Worm (Caenorhabditis elegans): ENCODE data around the gene svh-11.

svh-11 gene

DNA sequence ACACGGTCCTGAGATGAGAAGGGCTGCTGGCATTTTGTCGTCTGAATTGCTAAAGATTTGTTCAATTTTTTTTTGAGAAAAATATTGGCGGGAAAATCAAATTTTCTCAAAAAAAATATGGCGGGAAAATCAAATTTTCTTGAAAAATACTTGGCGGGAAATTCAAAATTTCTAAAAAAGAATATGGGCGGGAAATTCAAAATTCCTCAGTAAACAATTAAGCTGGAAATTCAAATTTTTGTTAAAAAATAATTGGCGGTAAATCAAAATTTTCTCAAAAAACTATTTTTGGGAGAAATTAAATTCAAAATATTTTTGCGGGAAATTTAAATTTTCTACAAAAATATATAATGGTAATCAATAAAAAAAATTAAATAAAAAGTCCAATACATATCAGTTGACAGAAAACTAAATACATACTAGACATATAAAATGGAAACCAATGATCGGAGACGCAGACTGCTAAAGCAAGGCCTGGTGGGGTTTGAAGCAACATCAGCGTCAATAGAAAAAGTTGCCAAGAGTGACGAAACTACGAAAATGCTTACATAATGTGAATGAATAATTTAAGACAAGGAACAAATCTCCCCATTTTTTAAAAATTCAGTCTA, 7.6 kb downstream of the svh-11 start, which contains the start of gene nhr-184:
TSS of gene nhr-184 (minus strand) at position 51 of the 611 bp plus-strand sequence.
- TF ChIP-seq nhr-11 (tag; optimal IDR thresholded peaks at IDR 0.05) (no peak), nhr-6 (tag; optimal IDR thresholded peaks at IDR 0.05) (peak; percentile 4), daf-16 (GFP tag; optimal IDR thresholded peaks at IDR 0.05) (no peak), daf-16 (tag; optimal IDR thresholded peaks at IDR 0.05) (peak; percentile 81), mes-2 (tag; optimal IDR thresholded peaks at IDR 0.05; ENCODE audit: poor library complexity, severe bottlenecking) (peak; percentile 40), hlh-30 (tag; optimal IDR thresholded peaks at IDR 0.05; ENCODE audit: insufficient read depth) (peak; percentile 44), nhr-28 (tag; optimal IDR thresholded peaks at IDR 0.05) (peak; percentile 65), pha-4 (GFP tag; IDR thresholded peaks at IDR 0.05) (no peak), pha-4 (tag; optimal IDR thresholded peaks at IDR 0.05) (peak; percentile 45), Y5F2A.4 (GFP tag; optimal IDR thresholded peaks at IDR 0.05) (no peak), F26F4.8 (GFP tag; conservative IDR thresholded peaks at IDR 0.05) (no peak), dve-1 (tag; optimal IDR thresholded peaks at IDR 0.05; ENCODE audit: insufficient read depth) (peak; percentile 46)

- TF ChIP-seq zfp-2 (tag; optimal IDR thresholded peaks at IDR 0.05) (no peak), F37D6.2 (tag; optimal IDR thresholded peaks at IDR 0.05) (no peak), ztf-11 (tag; optimal IDR thresholded peaks at IDR 0.05) (no peak), hif-1 (tag; optimal IDR thresholded peaks at IDR 0.05) (no peak)
Measured at ce11 chrV:2215352-2215751, 8.5 kb downstream of the svh-11 start, which contains the start of gene nstp-8. Gene nstp-8, plus strand, starts transcription at chrV:2215652.

ce11 chrV:2216927-2217326, 10.0 kb downstream of the svh-11 start:
- TF ChIP-seq nhr-28 (tag; optimal IDR thresholded peaks at IDR 0.05) = no peak
- no peak for TF ChIP-seq T20F7.1 (GFP tag; optimal IDR thresholded peaks at IDR 0.05)
- TF ChIP-seq dmd-9 (GFP tag; IDR thresholded peaks at IDR 0.05) = no peak
- no peak for TF ChIP-seq pqm-1 (tag; optimal IDR thresholded peaks at IDR 0.05)
- no peak for TF ChIP-seq set-16 (GFP tag; IDR thresholded peaks at IDR 0.05)
- TF ChIP-seq D1046.2 (GFP tag; IDR thresholded peaks at IDR 0.05) = 0 out of 2 replicates have a peak, but pooled peaks have one; percentile 23
- TF ChIP-seq unc-130 (GFP tag; optimal IDR thresholded peaks at IDR 0.05) = no peak
- TF ChIP-seq ceh-20 (GFP tag; IDR thresholded peaks at IDR 0.05) = no peak
- TF ChIP-seq unc-62 (GFP tag; optimal IDR thresholded peaks at IDR 0.05 in 1 of 2) = no peak
- no peak for TF ChIP-seq unc-62 (tag; optimal IDR thresholded peaks at IDR 0.05)
- no peak for TF ChIP-seq daf-8 (GFP tag; IDR thresholded peaks at IDR 0.05)
- TF ChIP-seq lir-3 (tag; optimal IDR thresholded peaks at IDR 0.05) = no peak
- TF ChIP-seq aha-1 (tag) = peak; percentile 91
- no peak for TF ChIP-seq mxl-2 (GFP tag; conservative IDR thresholded peaks at IDR 0.05)
- no peak for TF ChIP-seq nhr-42 (GFP tag; IDR thresholded peaks at IDR 0.05)
- no peak for TF ChIP-seq daf-16 (GFP tag; optimal IDR thresholded peaks at IDR 0.05)
- TF ChIP-seq daf-16 (tag; optimal IDR thresholded peaks at IDR 0.05) = no peak
- no peak for TF ChIP-seq dve-1 (tag; optimal IDR thresholded peaks at IDR 0.05; ENCODE audit: insufficient read depth)

DNA sequence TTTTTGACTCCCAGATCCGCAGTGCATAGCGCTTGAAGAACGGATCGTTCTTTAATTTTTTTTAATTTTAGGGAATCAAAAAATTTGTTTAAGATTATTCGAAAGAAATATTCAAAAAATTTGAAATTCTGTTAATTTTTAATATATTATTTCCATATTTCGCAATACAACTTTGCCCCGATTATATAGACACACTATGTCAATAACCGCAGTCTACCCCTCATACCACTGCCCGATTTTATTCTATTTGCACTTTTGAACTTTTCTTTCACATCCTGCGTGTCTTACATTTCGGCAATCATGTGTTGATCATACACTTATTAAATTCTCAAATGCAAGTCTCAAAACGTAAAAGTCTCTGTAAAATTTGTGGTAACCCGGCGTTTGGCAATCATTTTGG, 11.9 kb downstream of the svh-11 start, which contains the start of gene nhr-56:
TSS of gene nhr-56 (plus strand) at position 202 of the 400 bp plus-strand sequence.
- TF ChIP-seq F44E2.7 (GFP tag; IDR thresholded peaks at IDR 0.05) = no peak
- TF ChIP-seq dmd-8 (GFP tag; IDR thresholded peaks at IDR 0.05) = no peak
- no peak for TF ChIP-seq set-16 (GFP tag; IDR thresholded peaks at IDR 0.05)
- TF ChIP-seq F49E8.2 (tag; optimal IDR thresholded peaks at IDR 0.05; ENCODE audit: borderline replicate concordance) = no peak
- no peak for TF ChIP-seq ceh-62 (tag; optimal IDR thresholded peaks at IDR 0.05)
- no peak for TF ChIP-seq fos-1 (tag; optimal IDR thresholded peaks at IDR 0.05)
- TF ChIP-seq nhr-25 (tag; optimal IDR thresholded peaks at IDR 0.05; ENCODE audit: borderline replicate concordance, insufficient read depth) = no peak
- peak; percentile 21 for TF ChIP-seq nhr-102 (tag; optimal IDR thresholded peaks at IDR 0.05)
- TF ChIP-seq mdt-29 (GFP tag; IDR thresholded peaks at IDR 0.05) = no peak
- no peak for TF ChIP-seq nhr-41 (GFP tag; IDR thresholded peaks at IDR 0.05)
- TF ChIP-seq pqm-1 (tag; optimal IDR thresholded peaks at IDR 0.05) = peak; percentile 55
- TF ChIP-seq aha-1 (tag) = no peak
- peak; percentile 71 for TF ChIP-seq nhr-77 (tag; optimal IDR thresholded peaks at IDR 0.05)
- TF ChIP-seq skn-1 (tag; optimal IDR thresholded peaks at IDR 0.05) = no peak
- TF ChIP-seq lin-29 (GFP tag; IDR thresholded peaks at IDR 0.05) = no peak
- no peak for TF ChIP-seq Y75B8A.6 (GFP tag; IDR thresholded peaks at IDR 0.05)
- no peak for TF ChIP-seq zfp-2 (tag; optimal IDR thresholded peaks at IDR 0.05)
- no peak for TF ChIP-seq nhr-11 (tag; optimal IDR thresholded peaks at IDR 0.05)
- TF ChIP-seq F26F4.8 (GFP tag; conservative IDR thresholded peaks at IDR 0.05) = no peak
- TF ChIP-seq mes-2 (tag; optimal IDR thresholded peaks at IDR 0.05; ENCODE audit: poor library complexity, severe bottlenecking) = peak; percentile 60
- peak; percentile 74 for TF ChIP-seq dmd-6 (GFP tag; IDR thresholded peaks at IDR 0.05)
- no peak for TF ChIP-seq sdz-12 (GFP tag; optimal IDR thresholded peaks at IDR 0.05)
- no peak for TF ChIP-seq tag-97 (GFP tag; IDR thresholded peaks at IDR 0.05)

Measured in whole organism, L4 larva.